In genomic region chrX:7690683-7691082, dm6 we compare ENCODE assay signal across 2 fruit fly cellular contexts.
TF ChIP-seq lines count a peak whose summit lies in the region.

No protein-coding gene starts in this region.

TF ChIP-seq in whole organism, adult, 20 proteins besides CTCF, POLR2A, EP300 and RAD21 (continued from another document):
- TF ChIP-seq CG7045 (GFP tag; optimal IDR thresholded peaks at IDR 0.05; lab: Kevin White, UChicago) (peak; percentile 14), CG1620 (GFP tag; optimal IDR thresholded peaks at IDR 0.05; lab: Kevin White, UChicago) (peak; percentile 17)
TF ChIP-seq in whole organism, adult: peak in this region for 12.

TF ChIP-seq in whole organism, embryonic, 481 proteins besides CTCF, POLR2A, EP300 and RAD21 (continued from another document and continues in another):
- TF ChIP-seq hkb (optimal IDR thresholded peaks at IDR 0.05; lab: Kevin White, UChicago) (no peak), hkb (GFP tag; IDR thresholded peaks at IDR 0.05; lab: Robert Waterston, UW) (peak; percentile 54; the same call in 1 of the 2 replicates), CG12104 (GFP tag; optimal IDR thresholded peaks at IDR 0.05; lab: Kevin White, UChicago) (peak; percentile 51), CG3995 (GFP tag; optimal IDR thresholded peaks at IDR 0.05; lab: Kevin White, UChicago) (no peak), CG18262 (tag; optimal IDR thresholded peaks at IDR 0.05; lab: Kevin White, UChicago) (peak; percentile 17), dmrt99B (tag; optimal IDR thresholded peaks at IDR 0.05; lab: Kevin White, UChicago) (no peak), zfh2 (GFP tag; optimal IDR thresholded peaks at IDR 0.05; lab: Kevin White, UChicago) (no peak), z (GFP tag; IDR thresholded peaks at IDR 0.05; lab: Robert Waterston, UW) (no peak), Hsf (GFP tag; optimal IDR thresholded peaks at IDR 0.05; lab: Kevin White, UChicago) (peak; percentile 3), HLHmδ (GFP tag; optimal IDR thresholded peaks at IDR 0.05; lab: Kevin White, UChicago) (no peak), Adf1 (GFP tag; IDR thresholded peaks at IDR 0.05; lab: Robert Waterston, UW) (peak; percentile 13; the same call in 1 of the 2 replicates), gt (GFP tag; IDR thresholded peaks at IDR 0.05; lab: Robert Waterston, UW) (no peak), amos (GFP tag; IDR thresholded peaks at IDR 0.05; lab: Robert Waterston, UW; ENCODE audit: partially characterized antibody) (no peak), CG8944 (GFP tag; optimal IDR thresholded peaks at IDR 0.05; lab: Kevin White, UChicago) (no peak), wor (GFP tag; IDR thresholded peaks at IDR 0.05; lab: Robert Waterston, UW) (no peak), disco-r (GFP tag; optimal IDR thresholded peaks at IDR 0.05; lab: Kevin White, UChicago) (no peak), tio (GFP tag; optimal IDR thresholded peaks at IDR 0.05; lab: Kevin White, UChicago) (no peak), Jarid2 (GFP tag; optimal IDR thresholded peaks at IDR 0.05; lab: Kevin White, UChicago) (peak; percentile 44), CG5245 (GFP tag; optimal IDR thresholded peaks at IDR 0.05; lab: Kevin White, UChicago) (no peak), mld (GFP tag; IDR thresholded peaks at IDR 0.05; lab: Robert Waterston, UW; ENCODE audit: partially characterized antibody) (no peak), jing (GFP tag; optimal IDR thresholded peaks at IDR 0.05; lab: Kevin White, UChicago) (no peak), Atf-2 (GFP tag; optimal IDR thresholded peaks at IDR 0.05; lab: Kevin White, UChicago) (peak; percentile 20), Sry-δ (GFP tag; optimal IDR thresholded peaks at IDR 0.05; lab: Kevin White, UChicago) (no peak), p53 (GFP tag; optimal IDR thresholded peaks at IDR 0.05; lab: Kevin White, UChicago) (no peak), CG2202 (tag; optimal IDR thresholded peaks at IDR 0.05; lab: Kevin White, UChicago) (peak; percentile 43), CG6791 (GFP tag; IDR thresholded peaks at IDR 0.05; lab: Robert Waterston, UW; ENCODE audit: partially characterized antibody) (no peak), NK7.1 (GFP tag; optimal IDR thresholded peaks at IDR 0.05; lab: Kevin White, UChicago) (peak; percentile 22), gce (GFP tag; IDR thresholded peaks at IDR 0.05; lab: Robert Waterston, UW) (no peak), CG16813 (GFP tag; IDR thresholded peaks at IDR 0.05; lab: Robert Waterston, UW; ENCODE audit: partially characterized antibody) (no peak), ATbp (GFP tag; optimal IDR thresholded peaks at IDR 0.05; lab: Kevin White, UChicago) (peak; percentile 85), CG10654 (GFP tag; optimal IDR thresholded peaks at IDR 0.05; lab: Kevin White, UChicago) (peak; percentile 19), ara (GFP tag; IDR thresholded peaks at IDR 0.05; lab: Robert Waterston, UW) (no peak), CG9609 (GFP tag; optimal IDR thresholded peaks at IDR 0.05; lab: Kevin White, UChicago) (no peak), CG9727 (GFP tag; optimal IDR thresholded peaks at IDR 0.05; lab: Kevin White, UChicago) (peak; percentile 62), ham (GFP tag; IDR thresholded peaks at IDR 0.05; lab: Robert Waterston, UW) (no peak), abd-A (tag; optimal IDR thresholded peaks at IDR 0.05; lab: Kevin White, UChicago) (no peak), da (GFP tag; optimal IDR thresholded peaks at IDR 0.05; lab: Kevin White, UChicago) (no peak), CG34224 (GFP tag; IDR thresholded peaks at IDR 0.05; lab: Robert Waterston, UW; ENCODE audit: partially characterized antibody) (no peak), CG31441 (GFP tag; IDR thresholded peaks at IDR 0.05; lab: Robert Waterston, UW) (no peak), pum (GFP tag; optimal IDR thresholded peaks at IDR 0.05; lab: Kevin White, UChicago) (no peak), CG14441 (GFP tag; IDR thresholded peaks at IDR 0.05; lab: Robert Waterston, UW) (no peak), D19B (GFP tag; optimal IDR thresholded peaks at IDR 0.05; lab: Kevin White, UChicago) (peak; percentile 22), CG4617 (GFP tag; optimal IDR thresholded peaks at IDR 0.05; lab: Kevin White, UChicago; ENCODE audit: borderline replicate concordance) (no peak), Doc3 (GFP tag; IDR thresholded peaks at IDR 0.05; lab: Robert Waterston, UW; ENCODE audit: partially characterized antibody) (no peak), dm (GFP tag; optimal IDR thresholded peaks at IDR 0.05; lab: Kevin White, UChicago) (no peak), CG11456 (GFP tag; IDR thresholded peaks at IDR 0.05; lab: Robert Waterston, UW) (no peak), CG1832 (GFP tag; optimal IDR thresholded peaks at IDR 0.05; lab: Kevin White, UChicago) (no peak), maf-S (GFP tag; optimal IDR thresholded peaks at IDR 0.05; lab: Kevin White, UChicago) (no peak), Nf-YB (GFP tag; optimal IDR thresholded peaks at IDR 0.05; lab: Kevin White, UChicago) (no peak), Nf-YA (GFP tag; IDR thresholded peaks at IDR 0.05; lab: Robert Waterston, UW) (no peak), CG7271 (tag; optimal IDR thresholded peaks at IDR 0.05; lab: Kevin White, UChicago) (no peak), Bgb (GFP tag; IDR thresholded peaks at IDR 0.05; lab: Robert Waterston, UW; ENCODE audit: partially characterized antibody) (no peak), CG9932 (GFP tag; IDR thresholded peaks at IDR 0.05; lab: Robert Waterston, UW) (peak; percentile 36), CG14014 (GFP tag; IDR thresholded peaks at IDR 0.05; lab: Robert Waterston, UW) (peak; percentile 53; the same call in 1 of the 2 replicates), D (optimal IDR thresholded peaks at IDR 0.05; lab: Kevin White, UChicago) (no peak), D (GFP tag; optimal IDR thresholded peaks at IDR 0.05; lab: Kevin White, UChicago) (peak; percentile 39), trem (tag; optimal IDR thresholded peaks at IDR 0.05; lab: Kevin White, UChicago) (peak; percentile 17), CG1647 (GFP tag; optimal IDR thresholded peaks at IDR 0.05; lab: Kevin White, UChicago) (peak; percentile 44), CG1233 (GFP tag; optimal IDR thresholded peaks at IDR 0.05; lab: Kevin White, UChicago) (peak; percentile 51), lov (optimal IDR thresholded peaks at IDR 0.05; lab: Kevin White, UChicago) (no peak), lov (GFP tag; IDR thresholded peaks at IDR 0.05; lab: Robert Waterston, UW) (no peak), CG14667 (GFP tag; IDR thresholded peaks at IDR 0.05; lab: Robert Waterston, UW) (no peak), CG13775 (GFP tag; optimal IDR thresholded peaks at IDR 0.05; lab: Kevin White, UChicago) (no peak), CG18011 (GFP tag; optimal IDR thresholded peaks at IDR 0.05; lab: Kevin White, UChicago) (peak; percentile 2), Lpt (GFP tag; optimal IDR thresholded peaks at IDR 0.05; lab: Kevin White, UChicago) (no peak), CG1792 (GFP tag; optimal IDR thresholded peaks at IDR 0.05; lab: Kevin White, UChicago) (peak; percentile 23), Deaf1 (tag; optimal IDR thresholded peaks at IDR 0.05; lab: Kevin White, UChicago) (no peak), CG4820 (GFP tag; optimal IDR thresholded peaks at IDR 0.05; lab: Kevin White, UChicago) (no peak), crol (GFP tag; IDR thresholded peaks at IDR 0.05; lab: Robert Waterston, UW) (no peak), Elba2 (GFP tag; optimal IDR thresholded peaks at IDR 0.05; lab: Kevin White, UChicago) (no peak), salm (tag; optimal IDR thresholded peaks at IDR 0.05; lab: Kevin White, UChicago) (peak; percentile 30), Oaz (GFP tag; IDR thresholded peaks at IDR 0.05; lab: Robert Waterston, UW) (no peak), pros (GFP tag; optimal IDR thresholded peaks at IDR 0.05; lab: Kevin White, UChicago) (peak; percentile 9), CG14965 (GFP tag; optimal IDR thresholded peaks at IDR 0.05; lab: Kevin White, UChicago; ENCODE audit: borderline replicate concordance) (no peak), Usf (GFP tag; optimal IDR thresholded peaks at IDR 0.05; lab: Kevin White, UChicago) (no peak), sob (GFP tag; IDR thresholded peaks at IDR 0.05; lab: Robert Waterston, UW) (peak; percentile 60; the same call in 1 of the 2 replicates), tll (GFP tag; optimal IDR thresholded peaks at IDR 0.05; lab: Kevin White, UChicago) (no peak), Ptx1 (GFP tag; IDR thresholded peaks at IDR 0.05; lab: Robert Waterston, UW) (no peak), CG4404 (GFP tag; IDR thresholded peaks at IDR 0.05; lab: Robert Waterston, UW) (no peak), CrebB (tag; optimal IDR thresholded peaks at IDR 0.05; lab: Kevin White, UChicago) (peak; percentile 75), kay (GFP tag; optimal IDR thresholded peaks at IDR 0.05; lab: Kevin White, UChicago) (no peak), CG14710 (tag; optimal IDR thresholded peaks at IDR 0.05; lab: Kevin White, UChicago) (peak; percentile 15), YL-1 (GFP tag; optimal IDR thresholded peaks at IDR 0.05; lab: Kevin White, UChicago) (peak; percentile 46), NC2α (GFP tag; optimal IDR thresholded peaks at IDR 0.05; lab: Kevin White, UChicago) (no peak), lola (GFP tag; optimal IDR thresholded peaks at IDR 0.05; lab: Kevin White, UChicago) (peak in 1 of 3 experiments; percentile 15), HLH3B (GFP tag; IDR thresholded peaks at IDR 0.05; lab: Robert Waterston, UW) (peak; percentile 17; the same call in 1 of the 2 replicates), klu (GFP tag; IDR thresholded peaks at IDR 0.05; lab: Robert Waterston, UW) (no peak), CG10321 (GFP tag; IDR thresholded peaks at IDR 0.05; lab: Robert Waterston, UW) (no peak), CG16863 (GFP tag; optimal IDR thresholded peaks at IDR 0.05; lab: Kevin White, UChicago) (peak; percentile 34), CG31388 (GFP tag; optimal IDR thresholded peaks at IDR 0.05; lab: Kevin White, UChicago) (no peak), CG8765 (GFP tag; IDR thresholded peaks at IDR 0.05; lab: Robert Waterston, UW) (no peak), repo (GFP tag; optimal IDR thresholded peaks at IDR 0.05; lab: Kevin White, UChicago) (peak; percentile 22), CG18476 (GFP tag; optimal IDR thresholded peaks at IDR 0.05; lab: Kevin White, UChicago) (no peak), chm (GFP tag; IDR thresholded peaks at IDR 0.05; lab: Robert Waterston, UW) (peak; percentile 37; the same call in 1 of the 2 replicates), CG11560 (tag; IDR thresholded peaks at IDR 0.05; lab: Robert Waterston, UW) (no peak), ind (GFP tag; optimal IDR thresholded peaks at IDR 0.05; lab: Kevin White, UChicago) (no peak), ssp (GFP tag; IDR thresholded peaks at IDR 0.05; lab: Robert Waterston, UW) (no peak), Sox102F (GFP tag; optimal IDR thresholded peaks at IDR 0.05; lab: Kevin White, UChicago) (no peak), Sin3A (optimal IDR thresholded peaks at IDR 0.05; lab: Kevin White, UChicago) (no peak), dpn (GFP tag; optimal IDR thresholded peaks at IDR 0.05; lab: Kevin White, UChicago) (no peak), CG6254 (GFP tag; optimal IDR thresholded peaks at IDR 0.05; lab: Kevin White, UChicago) (peak; percentile 42), Eip74EF (GFP tag; optimal IDR thresholded peaks at IDR 0.05; lab: Kevin White, UChicago) (no peak), CG11695 (GFP tag; IDR thresholded peaks at IDR 0.05; lab: Robert Waterston, UW) (0 out of 3 replicates have a peak, but pooled peaks have one; percentile 32), unpg (GFP tag; optimal IDR thresholded peaks at IDR 0.05; lab: Kevin White, UChicago) (no peak), CG1024 (GFP tag; IDR thresholded peaks at IDR 0.05; lab: Robert Waterston, UW) (no peak), CG15073 (GFP tag; optimal IDR thresholded peaks at IDR 0.05; lab: Kevin White, UChicago) (no peak), sug (tag; optimal IDR thresholded peaks at IDR 0.05; lab: Kevin White, UChicago) (peak; percentile 17), CG9797 (GFP tag; optimal IDR thresholded peaks at IDR 0.05; lab: Kevin White, UChicago) (no peak), CG17912 (GFP tag; optimal IDR thresholded peaks at IDR 0.05; lab: Kevin White, UChicago) (no peak), TFAM (GFP tag; optimal IDR thresholded peaks at IDR 0.05; lab: Kevin White, UChicago) (no peak), danr (GFP tag; IDR thresholded peaks at IDR 0.05; lab: Robert Waterston, UW) (no peak), CoRest (tag; optimal IDR thresholded peaks at IDR 0.05; lab: Kevin White, UChicago) (no peak), HmgZ (tag; optimal IDR thresholded peaks at IDR 0.05; lab: Kevin White, UChicago) (peak; percentile 31), wek (GFP tag; optimal IDR thresholded peaks at IDR 0.05; lab: Kevin White, UChicago) (peak; percentile 67), Bteb2 (GFP tag; optimal IDR thresholded peaks at IDR 0.05; lab: Kevin White, UChicago) (no peak), zen2 (GFP tag; IDR thresholded peaks at IDR 0.05; lab: Robert Waterston, UW; ENCODE audit: partially characterized antibody) (no peak), CG6765 (GFP tag; optimal IDR thresholded peaks at IDR 0.05; lab: Kevin White, UChicago) (peak; percentile 84), Drgx (GFP tag; IDR thresholded peaks at IDR 0.05; lab: Robert Waterston, UW) (no peak), caup (GFP tag; optimal IDR thresholded peaks at IDR 0.05; lab: Kevin White, UChicago; ENCODE audit: severe bottlenecking) (peak; percentile 84), cad (GFP tag; optimal IDR thresholded peaks at IDR 0.05; lab: Kevin White, UChicago) (no peak), tap (tag; optimal IDR thresholded peaks at IDR 0.05; lab: Kevin White, UChicago) (peak; percentile 55), trh (GFP tag; optimal IDR thresholded peaks at IDR 0.05; lab: Kevin White, UChicago) (no peak), CG16815 (GFP tag; optimal IDR thresholded peaks at IDR 0.05; lab: Kevin White, UChicago) (no peak), corto (GFP tag; optimal IDR thresholded peaks at IDR 0.05; lab: Kevin White, UChicago) (no peak), CG34376 (GFP tag; optimal IDR thresholded peaks at IDR 0.05; lab: Kevin White, UChicago) (peak; percentile 79), chinmo (GFP tag; IDR thresholded peaks at IDR 0.05; lab: Robert Waterston, UW; ENCODE audit: partially characterized antibody) (no peak), gcm2 (GFP tag; optimal IDR thresholded peaks at IDR 0.05; lab: Kevin White, UChicago) (no peak), lilli (GFP tag; optimal IDR thresholded peaks at IDR 0.05; lab: Kevin White, UChicago) (no peak), CG8089 (GFP tag; optimal IDR thresholded peaks at IDR 0.05; lab: Kevin White, UChicago) (peak; percentile 34), CG3065 (GFP tag; optimal IDR thresholded peaks at IDR 0.05; lab: Kevin White, UChicago) (no peak), CG34422 (GFP tag; IDR thresholded peaks at IDR 0.05; lab: Robert Waterston, UW) (peak; percentile 17; the same call in 1 of the 3 replicates), MTF-1 (GFP tag; optimal IDR thresholded peaks at IDR 0.05; lab: Kevin White, UChicago; ENCODE audit: borderline replicate concordance) (peak; percentile 85)
